Worm (Caenorhabditis elegans) whole organism, midembryonic: ENCODE results near the gene srh-21.

ENCODE experiments used
- cog-1 ChIP-seq: sonication (generic microtip); optimal IDR thresholded peaks from 2 replicates; lab custom pipeline; 2016; ENCODE audit warnings: missing genetic modification characterization, missing compliant biosample characterization
- flt-1 ChIP-seq: fragments of 200-800 bp; sonication (Bioruptor generic); IDR thresholded peaks from 2 replicates; pipeline ENCODE4 v1.3.6; 2022; ENCODE audit warnings: missing genetic modification characterization, missing compliant biosample characterization
- klf-2 ChIP-seq: fragments of 200-800 bp; sonication (Bioruptor generic); conservative IDR thresholded peaks from 2 replicates; pipeline ENCODE4 v1.3.6; 2022; ENCODE audit warnings: missing genetic modification reagents, missing genetic modification characterization, missing compliant biosample characterization
- ztf-29 ChIP-seq: fragments of 200-800 bp; sonication (Bioruptor generic); IDR thresholded peaks from 2 replicates; pipeline ENCODE4 v1.3.6; 2022; ENCODE audit warnings: missing genetic modification reagents, missing genetic modification characterization, missing compliant biosample characterization

DNA sequence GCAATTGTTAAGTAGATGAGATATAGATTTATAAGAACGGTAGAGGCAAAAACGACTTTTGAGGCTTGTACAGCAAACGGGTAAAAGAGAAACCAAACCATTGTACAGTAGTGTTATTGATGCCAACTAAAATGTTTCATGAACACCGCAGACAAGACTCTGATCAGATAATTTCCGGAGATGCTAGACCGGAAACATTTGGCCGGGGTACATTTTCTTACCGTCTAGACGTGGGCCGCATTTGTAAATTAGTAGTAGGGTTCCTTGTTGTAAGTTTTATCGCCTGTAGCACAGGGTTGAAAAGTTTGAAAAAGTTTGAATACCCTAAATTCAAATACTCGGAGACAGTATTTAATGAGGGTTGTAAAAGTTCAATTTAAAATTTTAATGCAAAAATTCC lies 45.1 kb upstream of the srh-21 start, which contains the start of gene str-32:
- TF ChIP-seq flt-1: no peak
- no peak for TF ChIP-seq cog-1
- no peak for TF ChIP-seq ztf-29
- TF ChIP-seq klf-2 (GFP tag; lab: Robert Waterston, UW): no peak
